Fruit fly (Drosophila melanogaster): Measurements from ENCODE around the gene S-Lap2.

Gene S-Lap2

dm6 chr3L:8656725-8657428 is 37.2 kb downstream of the S-Lap2 start:
- TF ChIP-seq lbe (GFP tag; optimal IDR thresholded peaks at IDR 0.05) (peak; percentile 73), nom (GFP tag; optimal IDR thresholded peaks at IDR 0.05) (peak; percentile 65), corto (GFP tag; optimal IDR thresholded peaks at IDR 0.05) (peak; percentile 1), gsb (GFP tag; IDR thresholded peaks at IDR 0.05) (peak; percentile 6; the same call in 1 of the 2 replicates), Abd-B (GFP tag; optimal IDR thresholded peaks at IDR 0.05) (no peak)

dm6 chr3L:8657429-8657754 is 37.7 kb downstream of the S-Lap2 start:
- TF ChIP-seq CG12391 (tag; optimal IDR thresholded peaks at IDR 0.05) = no peak
- no peak for TF ChIP-seq CG15479 (GFP tag; optimal IDR thresholded peaks at IDR 0.05)
- TF ChIP-seq ash1 (GFP tag; optimal IDR thresholded peaks at IDR 0.05) = no peak
- TF ChIP-seq da (GFP tag; optimal IDR thresholded peaks at IDR 0.05) = no peak
- TF ChIP-seq Dref (GFP tag; IDR thresholded peaks at IDR 0.05) = no peak
- TF ChIP-seq odd (GFP tag; optimal IDR thresholded peaks at IDR 0.05) = no peak
- TF ChIP-seq trem (tag; optimal IDR thresholded peaks at IDR 0.05) = no peak
- TF ChIP-seq Ets65A (GFP tag) = no peak
- TF ChIP-seq slou (GFP tag; optimal IDR thresholded peaks at IDR 0.05) = no peak
- no peak for TF ChIP-seq CG10462 (GFP tag; optimal IDR thresholded peaks at IDR 0.05)
- TF ChIP-seq CG6654 (GFP tag; optimal IDR thresholded peaks at IDR 0.05) = no peak
- no peak for TF ChIP-seq run (tag; optimal IDR thresholded peaks at IDR 0.05)
- TF ChIP-seq CG33213 (GFP tag; optimal IDR thresholded peaks at IDR 0.05) = no peak
- TF ChIP-seq CG34422 (GFP tag; IDR thresholded peaks at IDR 0.05) = no peak
- no peak for TF ChIP-seq toy (GFP tag; IDR thresholded peaks at IDR 0.05)
- no peak for TF ChIP-seq CG11398 (GFP tag; optimal IDR thresholded peaks at IDR 0.05)
- no peak for TF ChIP-seq zf30C (GFP tag; optimal IDR thresholded peaks at IDR 0.05)
- TF ChIP-seq CG3065 (GFP tag; optimal IDR thresholded peaks at IDR 0.05) = no peak
- TF ChIP-seq ind (GFP tag; optimal IDR thresholded peaks at IDR 0.05) = peak; percentile 2
- TF ChIP-seq Lim3 (GFP tag; IDR thresholded peaks at IDR 0.05) = no peak
- no peak for TF ChIP-seq HmgZ (tag; optimal IDR thresholded peaks at IDR 0.05)
- no peak for TF ChIP-seq HLH3B (GFP tag; IDR thresholded peaks at IDR 0.05)
- TF ChIP-seq Camta (GFP tag; optimal IDR thresholded peaks at IDR 0.05) = peak; percentile 13
- no peak for TF ChIP-seq sd (tag; optimal IDR thresholded peaks at IDR 0.05)
- TF ChIP-seq CG3281 (GFP tag; optimal IDR thresholded peaks at IDR 0.05) = peak; percentile 1
- TF ChIP-seq nom (GFP tag; optimal IDR thresholded peaks at IDR 0.05) = peak; percentile 52
- TF ChIP-seq Awh (GFP tag; IDR thresholded peaks at IDR 0.05) = no peak
- TF ChIP-seq h (optimal IDR thresholded peaks at IDR 0.05) = no peak
- peak; percentile 38; the same call in 1 of the 2 replicates for TF ChIP-seq lmd (GFP tag; IDR thresholded peaks at IDR 0.05)
- TF ChIP-seq tio (GFP tag; optimal IDR thresholded peaks at IDR 0.05) = no peak
- no peak for TF ChIP-seq pfk (GFP tag; optimal IDR thresholded peaks at IDR 0.05)
- TF ChIP-seq insv (GFP tag; optimal IDR thresholded peaks at IDR 0.05) = no peak
- no peak for TF ChIP-seq CG10565 (GFP tag; optimal IDR thresholded peaks at IDR 0.05)
- no peak for TF ChIP-seq sob (GFP tag; IDR thresholded peaks at IDR 0.05)
- TF ChIP-seq pnt (GFP tag; optimal IDR thresholded peaks at IDR 0.05) = no peak
- no peak for TF ChIP-seq CG7786 (GFP tag; optimal IDR thresholded peaks at IDR 0.05)
- TF ChIP-seq Side (GFP tag; optimal IDR thresholded peaks at IDR 0.05) = no peak
- no peak for TF ChIP-seq stwl (tag; optimal IDR thresholded peaks at IDR 0.05)
- TF ChIP-seq ssp (GFP tag; IDR thresholded peaks at IDR 0.05) = no peak
- TF ChIP-seq NC2β (GFP tag; optimal IDR thresholded peaks at IDR 0.05) = no peak
- TF ChIP-seq Vsx1 (GFP tag; optimal IDR thresholded peaks at IDR 0.05) = no peak
- no peak for TF ChIP-seq CG33557 (GFP tag; optimal IDR thresholded peaks at IDR 0.05)
- no peak for TF ChIP-seq gro (GFP tag; optimal IDR thresholded peaks at IDR 0.05)
- TF ChIP-seq crp (GFP tag; optimal IDR thresholded peaks at IDR 0.05) = no peak
- no peak for TF ChIP-seq Gug (GFP tag; IDR thresholded peaks at IDR 0.05)
- TF ChIP-seq Hand (GFP tag; optimal IDR thresholded peaks at IDR 0.05) = no peak
